Fruit fly (Drosophila melanogaster): ENCODE data around the gene CG11076.

CG11076 gene

DNA sequence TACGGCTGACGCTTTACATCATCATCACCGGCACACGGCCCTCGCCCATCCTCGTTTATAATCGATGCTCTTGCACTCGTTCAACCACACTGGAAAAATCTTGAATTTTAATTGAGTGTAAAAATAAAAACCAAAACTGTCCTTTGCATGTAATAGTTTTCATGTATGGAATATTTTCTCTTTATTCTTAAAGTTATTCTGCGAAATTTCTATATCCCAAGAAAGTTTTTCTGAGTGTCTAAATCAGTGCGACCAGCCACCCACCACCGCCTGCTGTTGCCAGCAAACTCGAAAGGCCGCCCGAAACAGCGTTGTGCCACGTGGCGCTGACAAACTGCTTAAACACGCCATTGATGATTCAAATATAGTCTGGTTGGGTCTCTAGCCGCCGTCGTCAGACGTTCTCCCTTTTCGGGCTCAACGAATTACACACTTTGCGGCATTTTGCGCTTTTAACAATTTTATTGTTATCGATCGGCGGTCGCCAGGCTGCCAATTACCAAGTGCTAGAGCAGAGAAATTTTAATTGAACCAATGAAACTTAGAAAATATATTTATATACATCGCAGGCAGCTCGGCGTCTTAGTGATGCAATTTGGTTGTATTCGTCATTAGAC lies 48.7 kb downstream of the CG11076 start (continued):
- peak; percentile 26; the same call in 1 of the 2 replicates for TF ChIP-seq Ravus (GFP tag; IDR thresholded peaks at IDR 0.05)
- peak; percentile 79 for TF ChIP-seq CG2875 (GFP tag; optimal IDR thresholded peaks at IDR 0.05)
- peak; percentile 70 for TF ChIP-seq D19A (tag; optimal IDR thresholded peaks at IDR 0.05)
- TF ChIP-seq unc-4 (GFP tag; IDR thresholded peaks at IDR 0.05; ENCODE audit: partially characterized antibody): no peak
- peak; percentile 97 for TF ChIP-seq Ets65A (GFP tag)
- TF ChIP-seq Ets97D (GFP tag; optimal IDR thresholded peaks at IDR 0.05): peak; percentile 39
- no peak for TF ChIP-seq Doc3 (GFP tag; IDR thresholded peaks at IDR 0.05; ENCODE audit: partially characterized antibody)
- TF ChIP-seq Elba2 (GFP tag; optimal IDR thresholded peaks at IDR 0.05): no peak
- peak; percentile 79 for TF ChIP-seq Hmr (GFP tag; optimal IDR thresholded peaks at IDR 0.05)
- no peak; the same call in 1 of the 2 replicates for TF ChIP-seq sens-2 (GFP tag; IDR thresholded peaks at IDR 0.05)
- no peak for TF ChIP-seq CG32772 (GFP tag; IDR thresholded peaks at IDR 0.05)
- TF ChIP-seq psq (GFP tag; optimal IDR thresholded peaks at IDR 0.05): peak; percentile 14
- peak; percentile 65 for TF ChIP-seq CG1792 (GFP tag; optimal IDR thresholded peaks at IDR 0.05)
- peak; percentile 9 for TF ChIP-seq CG12744 (GFP tag; optimal IDR thresholded peaks at IDR 0.05)
- TF ChIP-seq lov (optimal IDR thresholded peaks at IDR 0.05): no peak
- 0 out of 3 replicates have a peak, but pooled peaks have one; percentile 52 for TF ChIP-seq lov (GFP tag; IDR thresholded peaks at IDR 0.05)
- TF ChIP-seq CG34376 (GFP tag; optimal IDR thresholded peaks at IDR 0.05): no peak
- no peak for TF ChIP-seq CG15696 (tag; optimal IDR thresholded peaks at IDR 0.05)
- no peak for TF ChIP-seq sr (GFP tag; IDR thresholded peaks at IDR 0.05)
- TF ChIP-seq CHES-1-like (GFP tag; optimal IDR thresholded peaks at IDR 0.05): peak; percentile 48
- peak; percentile 57 for TF ChIP-seq pb (GFP tag; optimal IDR thresholded peaks at IDR 0.05)
- peak; percentile 78 for TF ChIP-seq tgo (GFP tag; IDR thresholded peaks at IDR 0.05)
- TF ChIP-seq CG34422 (GFP tag; IDR thresholded peaks at IDR 0.05): no peak
- TF ChIP-seq Pdp1 (GFP tag; optimal IDR thresholded peaks at IDR 0.05): peak; percentile 62 to 70
- TF ChIP-seq CG14441 (GFP tag; IDR thresholded peaks at IDR 0.05): no peak; the same call in 1 of the 2 replicates
- no peak for TF ChIP-seq gsb (GFP tag; IDR thresholded peaks at IDR 0.05)
- peak; percentile 68 for TF ChIP-seq pros (GFP tag; optimal IDR thresholded peaks at IDR 0.05)
- TF ChIP-seq Eip74EF (GFP tag; optimal IDR thresholded peaks at IDR 0.05): peak in 1 of 2 experiments; percentile 37
- peak; percentile 69 to 81 for TF ChIP-seq chif (GFP tag; optimal IDR thresholded peaks at IDR 0.05)
- peak; percentile 45 for TF ChIP-seq trh (GFP tag; optimal IDR thresholded peaks at IDR 0.05)
- TF ChIP-seq nerfin-1 (tag; optimal IDR thresholded peaks at IDR 0.05): peak; percentile 65
- no peak for TF ChIP-seq CG11504 (tag; optimal IDR thresholded peaks at IDR 0.05)
- TF ChIP-seq mirr (GFP tag; optimal IDR thresholded peaks at IDR 0.05): no peak
- TF ChIP-seq CG6683 (GFP tag; optimal IDR thresholded peaks at IDR 0.05): peak; percentile 50
- TF ChIP-seq CG2129 (GFP tag; IDR thresholded peaks at IDR 0.05; ENCODE audit: partially characterized antibody): no peak
- TF ChIP-seq CG7839 (tag; optimal IDR thresholded peaks at IDR 0.05): peak; percentile 77
- TF ChIP-seq D19B (GFP tag; optimal IDR thresholded peaks at IDR 0.05): no peak
- no peak for TF ChIP-seq CG7745 (tag; optimal IDR thresholded peaks at IDR 0.05)
- TF ChIP-seq hkb (optimal IDR thresholded peaks at IDR 0.05): no peak
- peak; percentile 90 for TF ChIP-seq hkb (GFP tag; IDR thresholded peaks at IDR 0.05)
- no peak for TF ChIP-seq Blimp-1 (GFP tag; optimal IDR thresholded peaks at IDR 0.05)
- no peak for TF ChIP-seq CG42726 (GFP tag; IDR thresholded peaks at IDR 0.05; ENCODE audit: partially characterized antibody)
- TF ChIP-seq CoRest (tag; optimal IDR thresholded peaks at IDR 0.05): peak; percentile 54
- peak; percentile 54 for TF ChIP-seq CG12659 (GFP tag; optimal IDR thresholded peaks at IDR 0.05)
- peak; percentile 38 for TF ChIP-seq CG14965 (GFP tag; optimal IDR thresholded peaks at IDR 0.05; ENCODE audit: borderline replicate concordance)
- TF ChIP-seq Lpt (GFP tag; optimal IDR thresholded peaks at IDR 0.05): no peak
- peak; percentile 55 for TF ChIP-seq mam (GFP tag; optimal IDR thresholded peaks at IDR 0.05)
- TF ChIP-seq sna (GFP tag; IDR thresholded peaks at IDR 0.05; ENCODE audit: partially characterized antibody): no peak
- no peak; the same call in 1 of the 2 replicates for TF ChIP-seq Awh (GFP tag; IDR thresholded peaks at IDR 0.05)

All from whole organism, embryonic.